Fruit fly (Drosophila melanogaster) whole organism, embryonic: Measurements from ENCODE around the gene Jhbp12.

Source experiments
- B-H2 ChIP-seq: fragments of 200-800 bp; sonication (Bioruptor generic); optimal IDR thresholded peaks from 2 replicates; lab custom pipeline; 2018; ENCODE audit warnings: missing biosample characterization, mild to moderate bottlenecking, missing genetic modification characterization
- CG10565 ChIP-seq: fragments of 200-800 bp; sonication (Bioruptor generic); optimal IDR thresholded peaks from 3 replicates; lab custom pipeline; 2016; ENCODE audit warnings: missing biosample characterization, mild to moderate bottlenecking, missing genetic modification characterization
- CG1832 ChIP-seq: fragments of 200-800 bp; sonication (Bioruptor generic); optimal IDR thresholded peaks from 2 replicates; lab custom pipeline; 2017; ENCODE audit warnings: missing biosample characterization, mild to moderate bottlenecking, missing genetic modification characterization, inconsistent platforms
- CG2120 ChIP-seq: fragments of 200-800 bp; sonication (Bioruptor generic); optimal IDR thresholded peaks from 3 replicates; lab custom pipeline; 2016; ENCODE audit warnings: missing biosample characterization, missing genetic modification characterization
- CG2875 ChIP-seq: fragments of 200-800 bp; sonication (Bioruptor generic); optimal IDR thresholded peaks from 2 replicates; lab custom pipeline; 2017; ENCODE audit warnings: missing biosample characterization, mild to moderate bottlenecking, missing genetic modification characterization, missing genetic modification reagents
- CG34422 ChIP-seq: fragments of 200-800 bp; sonication (Bioruptor generic); IDR thresholded peaks from 3 replicates; pipeline ENCODE4 v1.3.6; 2022; ENCODE audit warnings: missing biosample characterization, missing genetic modification characterization
- CG6254 ChIP-seq: fragments of 200-800 bp; sonication (Bioruptor generic); optimal IDR thresholded peaks from 3 replicates; lab custom pipeline; 2017; ENCODE audit warnings: mild to moderate bottlenecking, missing biosample characterization, missing genetic modification reagents, missing genetic modification characterization
- CG7357 ChIP-seq: fragments of 200-800 bp; sonication (Bioruptor generic); IDR thresholded peaks from 3 replicates; pipeline ENCODE4 v1.3.6; 2022; ENCODE audit warnings: missing biosample characterization, missing genetic modification characterization
- CG7786 ChIP-seq: fragments of 200-800 bp; sonication (Bioruptor generic); optimal IDR thresholded peaks from 2 replicates; lab custom pipeline; 2016; ENCODE audit warnings: missing biosample characterization, missing genetic modification characterization
- CG7839 ChIP-seq: fragments of 200-800 bp; sonication (Bioruptor generic); optimal IDR thresholded peaks from 3 replicates; lab custom pipeline; 2018; ENCODE audit warnings: missing biosample characterization, mild to moderate bottlenecking, missing genetic modification characterization, moderate library complexity
- CG7963 ChIP-seq: fragments of 200-800 bp; sonication (Bioruptor generic); IDR thresholded peaks from 3 replicates; pipeline ENCODE4 v1.3.6; 2022; ENCODE audit warnings: missing biosample characterization, missing genetic modification characterization; ENCODE audit not compliant: partially characterized antibody
- CG8290 ChIP-seq, 3 experiments: fragments of 200-800 bp; sonication (Bioruptor generic); optimal IDR thresholded peaks; 2 replicates each; lab custom pipeline; 2016 to 2019; ENCODE audit warnings: missing biosample characterization in 3 of 3, missing genetic modification characterization in 3 of 3, mild to moderate bottlenecking in 2 of 3, moderate library complexity in 1 of 3
- CHES-1-like ChIP-seq: fragments of 200-800 bp; sonication (Bioruptor generic); optimal IDR thresholded peaks from 2 replicates; lab custom pipeline; 2016; ENCODE audit warnings: missing biosample characterization, missing genetic modification characterization
- Chrac-16 ChIP-seq: fragments of 200-800 bp; sonication (Bioruptor generic); optimal IDR thresholded peaks from 3 replicates; lab custom pipeline; 2016; ENCODE audit warnings: missing biosample characterization, missing genetic modification characterization
- D ChIP-seq, 2 experiments: fragments of 200-800 bp in 1 of 2; fragments of >200 bp in 1 of 2; sonication (Bioruptor generic) in 1 of 2; optimal IDR thresholded peaks; 2 replicates in 1 of 2; 3 replicates in 1 of 2; lab custom pipeline; 2017; ENCODE audit warnings: mild to moderate bottlenecking in 1 of 2, missing biosample characterization in 1 of 2, missing genetic modification characterization in 1 of 2, missing genetic modification reagents in 1 of 2
- Dbx ChIP-seq: fragments of 200-800 bp; sonication (Bioruptor generic); IDR thresholded peaks from 3 replicates; pipeline ENCODE4 v1.3.6; 2022; ENCODE audit warnings: missing biosample characterization, missing genetic modification characterization
- Drgx ChIP-seq: fragments of 200-800 bp; sonication (Bioruptor generic); IDR thresholded peaks from 2 replicates; pipeline ENCODE4 v1.3.6; 2022; ENCODE audit warnings: missing biosample characterization, missing genetic modification characterization
- Ets65A ChIP-seq: fragments of 200-800 bp; sonication (Bioruptor generic); peaks from one replicate; lab custom pipeline; 2016; ENCODE audit warnings: missing biosample characterization, missing genetic modification characterization
- Ets97D ChIP-seq: fragments of 200-800 bp; sonication (Bioruptor generic); optimal IDR thresholded peaks from 3 replicates; lab custom pipeline; 2016; ENCODE audit warnings: missing biosample characterization, missing genetic modification characterization
- Fer3 ChIP-seq: fragments of 200-800 bp; sonication (Bioruptor generic); optimal IDR thresholded peaks from 2 replicates; lab custom pipeline; 2018; ENCODE audit warnings: missing biosample characterization, mild to moderate bottlenecking, missing genetic modification characterization, moderate library complexity
- Gug ChIP-seq: fragments of 200-800 bp; sonication (Bioruptor generic); IDR thresholded peaks from 4 replicates; pipeline ENCODE4 v1.3.6; 2022; ENCODE audit warnings: missing biosample characterization, missing genetic modification characterization
- Hand ChIP-seq: fragments of 200-800 bp; sonication (Bioruptor generic); optimal IDR thresholded peaks from 2 replicates; lab custom pipeline; 2017; ENCODE audit warnings: mild to moderate bottlenecking, missing biosample characterization, missing genetic modification reagents, missing genetic modification characterization
- Hmx ChIP-seq: fragments of 200-800 bp; sonication (Bioruptor generic); optimal IDR thresholded peaks from 2 replicates; lab custom pipeline; 2016; ENCODE audit warnings: missing biosample characterization, missing genetic modification characterization
- Hr39 ChIP-seq: fragments of >200 bp; optimal IDR thresholded peaks from 2 replicates; lab custom pipeline; 2017
- Oaz ChIP-seq: fragments of 200-800 bp; sonication (Bioruptor generic); IDR thresholded peaks from 2 replicates; pipeline ENCODE4 v1.3.6; 2022; ENCODE audit warnings: missing biosample characterization, missing genetic modification characterization
- Oli ChIP-seq: fragments of 200-800 bp; sonication (Bioruptor generic); optimal IDR thresholded peaks from 2 replicates; lab custom pipeline; 2018; ENCODE audit warnings: missing biosample characterization, mild to moderate bottlenecking, missing genetic modification characterization, moderate library complexity
- Poxn ChIP-seq: fragments of 200-800 bp; sonication (Bioruptor generic); IDR thresholded peaks from 2 replicates; pipeline ENCODE4 v1.3.6; 2022; ENCODE audit warnings: missing biosample characterization, missing genetic modification characterization
- TFAM ChIP-seq: fragments of 200-800 bp; sonication (Bioruptor generic); optimal IDR thresholded peaks from 2 replicates; lab custom pipeline; 2017; ENCODE audit warnings: missing biosample characterization, missing genetic modification characterization, inconsistent platforms
- Taf1 ChIP-seq: fragments of 200-800 bp; sonication (Bioruptor generic); IDR thresholded peaks from 2 replicates; pipeline ENCODE4 v1.3.6; 2022; ENCODE audit warnings: missing biosample characterization, missing genetic modification characterization
- Vsx1 ChIP-seq: fragments of 200-800 bp; sonication (Bioruptor generic); optimal IDR thresholded peaks from 2 replicates; lab custom pipeline; 2017; ENCODE audit warnings: missing biosample characterization, mild to moderate bottlenecking, missing genetic modification characterization, missing genetic modification reagents
- chinmo ChIP-seq: fragments of 200-800 bp; sonication (Bioruptor generic); IDR thresholded peaks from 4 replicates; pipeline ENCODE4 v1.3.6; 2022; ENCODE audit warnings: missing biosample characterization, missing genetic modification characterization; ENCODE audit not compliant: partially characterized antibody
- chm ChIP-seq: fragments of 200-800 bp; sonication (Bioruptor generic); IDR thresholded peaks from 2 replicates; pipeline ENCODE4 v1.3.6; 2022; ENCODE audit warnings: missing biosample characterization, missing genetic modification characterization
- danr ChIP-seq: fragments of 200-800 bp; sonication (Bioruptor generic); IDR thresholded peaks from 2 replicates; pipeline ENCODE4 v1.3.6; 2022; ENCODE audit warnings: missing biosample characterization, missing genetic modification characterization
- esg ChIP-seq: fragments of 200-800 bp; sonication (Bioruptor generic); conservative IDR thresholded peaks from 2 replicates; pipeline ENCODE4 v1.3.6; 2022; ENCODE audit warnings: missing biosample characterization, missing genetic modification characterization
- fu2 ChIP-seq: fragments of 200-800 bp; sonication (Bioruptor generic); optimal IDR thresholded peaks from 2 replicates; lab custom pipeline; 2016; ENCODE audit warnings: missing biosample characterization, missing genetic modification characterization
- gt ChIP-seq: fragments of 200-800 bp; sonication (Bioruptor generic); IDR thresholded peaks from 2 replicates; pipeline ENCODE4 v1.3.6; 2022; ENCODE audit warnings: missing biosample characterization, missing genetic modification characterization
- hkb ChIP-seq, 2 experiments: fragments of 200-800 bp in 1 of 2; fragments of >200 bp in 1 of 2; sonication (Bioruptor generic) in 1 of 2; IDR thresholded peaks in 1 of 2; optimal IDR thresholded peaks in 1 of 2; 2 replicates each; pipeline versions ENCODE4 v1.3.6 to Lab custom; 2017 to 2022; ENCODE audit warnings: missing biosample characterization in 1 of 2, missing genetic modification characterization in 1 of 2
- ken ChIP-seq: fragments of 200-800 bp; sonication (Bioruptor generic); IDR thresholded peaks from 3 replicates; pipeline ENCODE4 v1.3.6; 2022; ENCODE audit warnings: missing biosample characterization, missing genetic modification characterization
- lilli ChIP-seq: fragments of 200-800 bp; sonication (Bioruptor generic); optimal IDR thresholded peaks from 3 replicates; lab custom pipeline; 2016; ENCODE audit warnings: missing biosample characterization, missing genetic modification characterization
- org-1 ChIP-seq: fragments of 200-800 bp; sonication (Bioruptor generic); optimal IDR thresholded peaks from 2 replicates; lab custom pipeline; 2017; ENCODE audit warnings: missing biosample characterization, missing genetic modification characterization
- pita ChIP-seq: fragments of 200-800 bp; sonication (Bioruptor generic); optimal IDR thresholded peaks from 2 replicates; lab custom pipeline; 2017; ENCODE audit warnings: missing biosample characterization, mild to moderate bottlenecking, missing genetic modification characterization
- pros ChIP-seq: fragments of 200-800 bp; sonication (Bioruptor generic); optimal IDR thresholded peaks from 3 replicates; lab custom pipeline; 2019; ENCODE audit warnings: missing biosample characterization, mild to moderate bottlenecking, missing genetic modification characterization, moderate library complexity
- pum ChIP-seq: fragments of 200-800 bp; sonication (Bioruptor generic); optimal IDR thresholded peaks from 2 replicates; lab custom pipeline; 2016; ENCODE audit warnings: missing biosample characterization, missing genetic modification characterization
- pzg ChIP-seq: fragments of 200-800 bp; sonication (Bioruptor generic); optimal IDR thresholded peaks from 3 replicates; lab custom pipeline; 2018; ENCODE audit warnings: missing biosample characterization, mild to moderate bottlenecking, missing genetic modification characterization, moderate library complexity
- sc ChIP-seq, 3 experiments: fragments of >200 bp in 2 of 3; fragments of 200-800 bp in 1 of 3; sonication (Bioruptor generic) in 1 of 3; optimal IDR thresholded peaks; 2 replicates in 2 of 3; 3 replicates in 1 of 3; lab custom pipeline; 2017; ENCODE audit warnings: mild to moderate bottlenecking in 1 of 3, missing biosample characterization in 1 of 3, missing genetic modification characterization in 1 of 3, missing genetic modification reagents in 1 of 3
- sens-2 ChIP-seq: fragments of 200-800 bp; sonication (Bioruptor generic); IDR thresholded peaks from 2 replicates; pipeline ENCODE4 v1.3.6; 2022; ENCODE audit warnings: missing biosample characterization, missing genetic modification characterization
- stwl ChIP-seq: fragments of 200-800 bp; sonication (Bioruptor generic); optimal IDR thresholded peaks from 3 replicates; lab custom pipeline; 2018; ENCODE audit warnings: missing biosample characterization, mild to moderate bottlenecking, missing genetic modification characterization, moderate library complexity
- tna ChIP-seq: fragments of 200-800 bp; sonication (Bioruptor generic); IDR thresholded peaks from 2 replicates; pipeline ENCODE4 v1.3.6; 2022; ENCODE audit warnings: missing biosample characterization, missing genetic modification characterization; ENCODE audit not compliant: partially characterized antibody
- yki ChIP-seq: fragments of >200 bp; optimal IDR thresholded peaks from 3 replicates; lab custom pipeline; 2018
- z ChIP-seq: fragments of 200-800 bp; sonication (Bioruptor generic); IDR thresholded peaks from 3 replicates; pipeline ENCODE4 v1.3.6; 2022; ENCODE audit warnings: missing biosample characterization, missing genetic modification characterization
- zfh2 ChIP-seq: fragments of 200-800 bp; sonication (Bioruptor generic); optimal IDR thresholded peaks from 2 replicates; lab custom pipeline; 2016; ENCODE audit warnings: missing biosample characterization, missing genetic modification characterization

Jhbp12 gene

dm6 chr3R:24574123-24574522 is 49.5 kb downstream of the Jhbp12 start (continued):
- TF ChIP-seq CHES-1-like (GFP tag; lab: Kevin White, UChicago), result no peak
- TF ChIP-seq chm (GFP tag; lab: Robert Waterston, UW), result no peak
- TF ChIP-seq Poxn (GFP tag; lab: Robert Waterston, UW), result no peak
- TF ChIP-seq Gug (GFP tag; lab: Robert Waterston, UW), result no peak
- TF ChIP-seq chinmo (GFP tag; lab: Robert Waterston, UW), result no peak
- no peak for TF ChIP-seq D (optimal IDR thresholded peaks at IDR 0.05; lab: Kevin White, UChicago)
- no peak for TF ChIP-seq D (GFP tag; optimal IDR thresholded peaks at IDR 0.05; lab: Kevin White, UChicago)
- no peak for TF ChIP-seq CG7963
- no peak for TF ChIP-seq pros (GFP tag; lab: Kevin White, UChicago)
- TF ChIP-seq sens-2 (GFP tag; lab: Robert Waterston, UW), result no peak
- no peak for TF ChIP-seq ken
- peak; percentile 4 for TF ChIP-seq Chrac-16
- TF ChIP-seq hkb (optimal IDR thresholded peaks at IDR 0.05; lab: Kevin White, UChicago), result no peak
- TF ChIP-seq hkb (GFP tag; IDR thresholded peaks at IDR 0.05; lab: Robert Waterston, UW), result 0 out of 2 replicates have a peak, but pooled peaks have one; percentile 41
- TF ChIP-seq lilli (GFP tag; lab: Kevin White, UChicago), result peak; percentile 24
- no peak for TF ChIP-seq Ets65A
- TF ChIP-seq B-H2 (GFP tag; lab: Kevin White, UChicago), result peak; percentile 77
- no peak for TF ChIP-seq danr (GFP tag; lab: Robert Waterston, UW)
- TF ChIP-seq zfh2, result no peak
- peak; percentile 25 for TF ChIP-seq Oli (tag; lab: Kevin White, UChicago)
- peak; percentile 24 for TF ChIP-seq fu2 (GFP tag; lab: Kevin White, UChicago)
- TF ChIP-seq Taf1 (GFP tag; lab: Robert Waterston, UW), result no peak
- TF ChIP-seq stwl (tag; lab: Kevin White, UChicago), result no peak
- no peak for TF ChIP-seq Drgx (GFP tag; lab: Robert Waterston, UW)
- peak; percentile 90 for TF ChIP-seq Hand (GFP tag; lab: Kevin White, UChicago)
- TF ChIP-seq Fer3 (tag; lab: Kevin White, UChicago), result peak; percentile 54
- TF ChIP-seq Hr39 (lab: Kevin White, UChicago), result no peak
- no peak for TF ChIP-seq CG6254 (GFP tag; lab: Kevin White, UChicago)
- no peak for TF ChIP-seq Hmx (GFP tag; lab: Kevin White, UChicago)
- TF ChIP-seq org-1 (GFP tag; lab: Kevin White, UChicago), result peak; percentile 67
- TF ChIP-seq Vsx1, result no peak
- peak; percentile 77 for TF ChIP-seq CG7839 (tag; lab: Kevin White, UChicago)
- no peak for TF ChIP-seq CG2875 (GFP tag; lab: Kevin White, UChicago)
- TF ChIP-seq gt (GFP tag; lab: Robert Waterston, UW), result no peak
- TF ChIP-seq CG8290 (GFP tag; optimal IDR thresholded peaks at IDR 0.05; lab: Kevin White, UChicago), result no peak
- no peak for TF ChIP-seq CG8290 (tag; optimal IDR thresholded peaks at IDR 0.05; lab: Kevin White, UChicago)
- no peak for TF ChIP-seq CG7357 (GFP tag; lab: Robert Waterston, UW)
- no peak for TF ChIP-seq sc (optimal IDR thresholded peaks at IDR 0.05; lab: Kevin White, UChicago)
- no peak for TF ChIP-seq sc (GFP tag; optimal IDR thresholded peaks at IDR 0.05; lab: Kevin White, UChicago)
- TF ChIP-seq z (GFP tag; lab: Robert Waterston, UW), result no peak
- TF ChIP-seq esg (GFP tag; lab: Robert Waterston, UW), result 0 out of 2 replicates have a peak, but pooled peaks have one; percentile 28
- no peak for TF ChIP-seq TFAM (GFP tag; lab: Kevin White, UChicago)
- TF ChIP-seq CG34422 (GFP tag; lab: Robert Waterston, UW), result no peak
- TF ChIP-seq CG1832 (GFP tag; lab: Kevin White, UChicago), result no peak
- no peak for TF ChIP-seq pzg (GFP tag; lab: Kevin White, UChicago)
- no peak for TF ChIP-seq pita
- TF ChIP-seq yki (lab: Kevin White, UChicago), result no peak
- no peak for TF ChIP-seq Oaz
- TF ChIP-seq CG2120 (GFP tag; lab: Kevin White, UChicago), result peak; percentile 75
- TF ChIP-seq CG7786 (GFP tag; lab: Kevin White, UChicago), result no peak
- peak; percentile 59; the same call in 2 of the 3 replicates for TF ChIP-seq Dbx (GFP tag; lab: Robert Waterston, UW)
- no peak for TF ChIP-seq CG10565 (GFP tag; lab: Kevin White, UChicago)
- TF ChIP-seq pum (GFP tag; lab: Kevin White, UChicago), result no peak
- TF ChIP-seq tna (GFP tag; lab: Robert Waterston, UW), result no peak
- TF ChIP-seq Ets97D (GFP tag; lab: Kevin White, UChicago), result no peak
